Worm (Caenorhabditis elegans) whole organism, L3 larva: ENCODE data around the gene dhhc-13.
A peak's percentile ranks its signal among the peaks of the same experiment; 100 is the strongest.

Experiments used
- ZK546.5 ChIP-seq: sonication (generic microtip); optimal IDR thresholded peaks from 2 replicates; lab custom pipeline; 2017; ENCODE audit warnings: missing biosample characterization, missing genetic modification characterization
- ceh-28 ChIP-seq: fragments of 150-350 bp; optimal IDR thresholded peaks from 2 replicates; lab custom pipeline; 2014; ENCODE audit warnings: missing biosample characterization, missing genetic modification reagents, missing genetic modification characterization
- ceh-82 ChIP-seq: fragments of 150-350 bp; optimal IDR thresholded peaks from 2 replicates; lab custom pipeline; 2014; ENCODE audit warnings: missing biosample characterization, missing genetic modification characterization
- daf-12 ChIP-seq: fragments of 150-350 bp; optimal IDR thresholded peaks from 2 replicates; lab custom pipeline; 2014; ENCODE audit warnings: missing biosample characterization, missing genetic modification reagents, missing genetic modification characterization
- egl-27 ChIP-seq: sonication (generic microtip); optimal IDR thresholded peaks from 4 replicates; lab custom pipeline; 2017; ENCODE audit warnings: missing biosample characterization, missing genetic modification reagents, missing genetic modification characterization
- fkh-2 ChIP-seq: fragments of 150-350 bp; optimal IDR thresholded peaks from 2 replicates; lab custom pipeline; 2014; ENCODE audit warnings: missing biosample characterization, missing genetic modification reagents, missing genetic modification characterization
- fos-1 ChIP-seq: fragments of 150-350 bp; optimal IDR thresholded peaks from 2 replicates; lab custom pipeline; 2014; ENCODE audit warnings: missing biosample characterization, missing genetic modification characterization
- nhr-12 ChIP-seq: fragments of 150-350 bp; optimal IDR thresholded peaks from 2 replicates; lab custom pipeline; 2014; ENCODE audit warnings: missing biosample characterization, missing genetic modification characterization
- nhr-237 ChIP-seq: fragments of 150-350 bp; optimal IDR thresholded peaks from 2 replicates; lab custom pipeline; 2014; ENCODE audit warnings: missing biosample characterization, missing genetic modification characterization
- pha-4 ChIP-seq: fragments of 150-350 bp; optimal IDR thresholded peaks from 2 replicates; lab custom pipeline; 2014; ENCODE audit warnings: missing biosample characterization, missing genetic modification reagents, missing genetic modification characterization
- unc-39 ChIP-seq: sonication (generic microtip); optimal IDR thresholded peaks from 4 replicates; lab custom pipeline; 2017; ENCODE audit warnings: missing biosample characterization, missing genetic modification characterization
- unc-62 ChIP-seq: fragments of 150-350 bp; sonication (generic microtip); optimal IDR thresholded peaks from 4 replicates; lab custom pipeline; 2014; ENCODE audit warnings: missing biosample characterization, missing genetic modification reagents, missing genetic modification characterization
- ztf-11 ChIP-seq: fragments of 150-350 bp; optimal IDR thresholded peaks from 2 replicates; lab custom pipeline; 2014; ENCODE audit warnings: missing biosample characterization, missing genetic modification characterization
- ztf-4 ChIP-seq: fragments of 150-350 bp; optimal IDR thresholded peaks from 2 replicates; lab custom pipeline; 2014; ENCODE audit warnings: missing biosample characterization, missing genetic modification characterization

DNA sequence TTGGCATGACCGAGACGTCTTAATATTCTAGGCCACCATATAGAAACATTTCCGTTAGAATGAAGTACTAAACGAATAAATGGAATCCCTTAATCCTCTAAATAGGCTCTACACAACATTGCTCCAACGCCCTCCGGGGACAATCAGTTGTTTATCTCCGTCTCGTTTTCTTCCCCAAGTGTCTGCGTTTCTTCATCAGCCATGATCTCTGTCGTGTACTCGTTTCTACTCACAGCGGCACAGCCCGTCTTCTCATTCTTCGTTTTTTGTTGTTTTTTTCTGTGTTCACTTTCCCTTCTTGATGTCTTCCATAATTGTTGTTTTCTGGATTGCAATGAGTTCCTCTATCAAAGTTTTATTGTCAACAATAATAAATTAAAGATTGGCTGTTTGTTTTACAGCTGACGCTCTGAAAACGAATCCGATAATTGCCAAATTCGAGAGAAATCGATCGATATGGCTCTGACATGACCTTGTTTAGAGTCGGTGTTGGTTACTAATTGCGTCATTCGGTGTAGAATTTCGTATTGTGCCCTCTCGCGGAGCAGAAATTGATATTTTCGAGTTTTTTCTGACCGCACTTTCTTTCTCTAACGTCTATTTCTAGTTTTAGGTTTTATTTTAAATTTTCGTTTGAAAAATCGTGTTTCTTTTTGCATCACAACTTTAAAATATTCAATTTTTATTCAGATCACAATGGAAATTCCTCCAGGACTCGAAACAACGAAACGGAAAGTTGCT, 24.3 kb downstream of the dhhc-13 start, which contains the start of gene pfkb-1.2:
- no peak for TF ChIP-seq unc-62 (GFP tag; lab: Kevin White, UChicago)
- TF ChIP-seq nhr-12, result no peak
- no peak for TF ChIP-seq ztf-11 (tag; lab: Kevin White, UChicago)
- TF ChIP-seq pha-4 (tag; lab: Kevin White, UChicago), result peak; percentile 6
- no peak for TF ChIP-seq fos-1
- TF ChIP-seq nhr-237 (tag; lab: Kevin White, UChicago), result no peak
- no peak for TF ChIP-seq ztf-4
- no peak for TF ChIP-seq unc-39
- TF ChIP-seq ZK546.5 (tag; lab: Kevin White, UChicago), result no peak
- TF ChIP-seq ceh-28 (tag; lab: Kevin White, UChicago), result no peak
- TF ChIP-seq ceh-82, result no peak
- TF ChIP-seq fkh-2 (tag; lab: Kevin White, UChicago), result no peak
- no peak for TF ChIP-seq daf-12
- no peak for TF ChIP-seq egl-27 (tag; lab: Kevin White, UChicago)
